Fruit fly (Drosophila melanogaster) whole organism, embryonic: ENCODE results near the gene CG15152.

Experiments used
- Abd-B ChIP-seq: fragments of 200-800 bp; sonication (Bioruptor generic); optimal IDR thresholded peaks from 2 replicates; lab custom pipeline; 2018; ENCODE audit warnings: missing biosample characterization, mild to moderate bottlenecking, missing genetic modification characterization, moderate library complexity
- Adf1 ChIP-seq: fragments of 200-800 bp; sonication (Bioruptor generic); IDR thresholded peaks from 2 replicates; pipeline ENCODE4 v1.3.6; 2022; ENCODE audit warnings: missing biosample characterization, missing genetic modification characterization
- Asciz ChIP-seq: fragments of 200-800 bp; sonication (Bioruptor generic); optimal IDR thresholded peaks from 2 replicates; lab custom pipeline; 2017; ENCODE audit warnings: missing biosample characterization, mild to moderate bottlenecking, missing genetic modification characterization, missing genetic modification reagents
- CG10462 ChIP-seq: fragments of 200-800 bp; sonication (Bioruptor generic); optimal IDR thresholded peaks from 2 replicates; lab custom pipeline; 2016; ENCODE audit warnings: missing biosample characterization, missing genetic modification characterization
- CG10959 ChIP-seq: fragments of 200-800 bp; sonication (Bioruptor generic); IDR thresholded peaks from 2 replicates; pipeline ENCODE4 v1.3.6; 2022; ENCODE audit warnings: missing biosample characterization, missing genetic modification characterization
- CG11456 ChIP-seq: fragments of 200-800 bp; sonication (Bioruptor generic); IDR thresholded peaks from 3 replicates; pipeline ENCODE4 v1.3.6; 2022; ENCODE audit warnings: missing biosample characterization, missing genetic modification characterization
- CG11723 ChIP-seq: fragments of 200-800 bp; sonication (Bioruptor generic); optimal IDR thresholded peaks from 2 replicates; lab custom pipeline; 2017; ENCODE audit warnings: missing biosample characterization, mild to moderate bottlenecking, missing genetic modification characterization
- CG12071 ChIP-seq: fragments of 200-800 bp; sonication (Bioruptor generic); optimal IDR thresholded peaks from 3 replicates; lab custom pipeline; 2018; ENCODE audit warnings: missing biosample characterization, mild to moderate bottlenecking, missing genetic modification characterization
- CG12155 ChIP-seq: fragments of 200-800 bp; sonication (Bioruptor generic); optimal IDR thresholded peaks from 3 replicates; lab custom pipeline; 2016; ENCODE audit warnings: missing biosample characterization, missing genetic modification characterization
- CG12219 ChIP-seq: fragments of 200-800 bp; sonication (Bioruptor generic); optimal IDR thresholded peaks from 3 replicates; lab custom pipeline; 2018; ENCODE audit warnings: missing biosample characterization, mild to moderate bottlenecking, missing genetic modification characterization
- CG13624 ChIP-seq: fragments of 200-800 bp; sonication (Bioruptor generic); optimal IDR thresholded peaks from 2 replicates; lab custom pipeline; 2016; ENCODE audit warnings: missing biosample characterization, missing genetic modification characterization
- CG14965 ChIP-seq: fragments of 200-800 bp; sonication (Bioruptor generic); optimal IDR thresholded peaks from 2 replicates; lab custom pipeline; 2016; ENCODE audit warnings: missing biosample characterization, missing genetic modification characterization, borderline replicate concordance
- CG15479 ChIP-seq: fragments of 200-800 bp; sonication (Bioruptor generic); optimal IDR thresholded peaks from 3 replicates; lab custom pipeline; 2019; ENCODE audit warnings: missing biosample characterization, mild to moderate bottlenecking, missing genetic modification characterization, moderate library complexity
- CG17802 ChIP-seq: fragments of 200-800 bp; sonication (Bioruptor generic); optimal IDR thresholded peaks from 2 replicates; lab custom pipeline; 2018; ENCODE audit warnings: missing biosample characterization, mild to moderate bottlenecking, missing genetic modification characterization, moderate library complexity
- CG17912 ChIP-seq: fragments of 200-800 bp; sonication (Bioruptor generic); optimal IDR thresholded peaks from 2 replicates; lab custom pipeline; 2018; ENCODE audit warnings: missing biosample characterization, mild to moderate bottlenecking, missing genetic modification characterization
- CG18764 ChIP-seq: fragments of 200-800 bp; sonication (Bioruptor generic); optimal IDR thresholded peaks from 3 replicates; lab custom pipeline; 2016; ENCODE audit warnings: missing biosample characterization, missing genetic modification characterization
- CG30020 ChIP-seq: fragments of 200-800 bp; optimal IDR thresholded peaks from 2 replicates; lab custom pipeline; 2019; ENCODE audit warnings: missing biosample characterization, mild to moderate bottlenecking, missing genetic modification characterization, moderate library complexity
- CG31365 ChIP-seq: fragments of 200-800 bp; sonication (Bioruptor generic); optimal IDR thresholded peaks from 2 replicates; lab custom pipeline; 2018; ENCODE audit warnings: missing biosample characterization, mild to moderate bottlenecking, missing genetic modification characterization
- CG31388 ChIP-seq: fragments of 200-800 bp; sonication (Bioruptor generic); optimal IDR thresholded peaks from 2 replicates; lab custom pipeline; 2016; ENCODE audit warnings: missing biosample characterization, missing genetic modification characterization
- CG3281 ChIP-seq: fragments of 200-800 bp; sonication (Bioruptor generic); optimal IDR thresholded peaks from 3 replicates; lab custom pipeline; 2017; ENCODE audit warnings: missing biosample characterization, mild to moderate bottlenecking, missing genetic modification characterization
- CG4328 ChIP-seq: fragments of 200-800 bp; sonication (Bioruptor generic); optimal IDR thresholded peaks from 3 replicates; lab custom pipeline; 2017; ENCODE audit warnings: missing biosample characterization, missing genetic modification reagents, missing genetic modification characterization
- CG4730 ChIP-seq: fragments of 200-800 bp; sonication (Bioruptor generic); IDR thresholded peaks from 2 replicates; pipeline ENCODE4 v1.3.6; 2022; ENCODE audit warnings: missing biosample characterization, missing genetic modification characterization
- CG5953 ChIP-seq: fragments of 200-800 bp; sonication (Bioruptor generic); IDR thresholded peaks from 2 replicates; pipeline ENCODE4 v1.3.6; 2022; ENCODE audit warnings: missing biosample characterization, missing genetic modification characterization
- CG6765 ChIP-seq: fragments of 200-800 bp; sonication (Bioruptor generic); optimal IDR thresholded peaks from 3 replicates; lab custom pipeline; 2017; ENCODE audit warnings: missing biosample characterization, mild to moderate bottlenecking, missing genetic modification characterization
- CG6813 ChIP-seq: fragments of 200-800 bp; sonication (Bioruptor generic); optimal IDR thresholded peaks from 2 replicates; lab custom pipeline; 2017; ENCODE audit warnings: missing biosample characterization, missing genetic modification characterization, mild to moderate bottlenecking, moderate library complexity, missing genetic modification reagents
- CG7372 ChIP-seq: fragments of 200-800 bp; sonication (Bioruptor generic); IDR thresholded peaks from 2 replicates; pipeline ENCODE4 v1.3.6; 2022; ENCODE audit warnings: missing biosample characterization, missing genetic modification characterization
- CG7556 ChIP-seq: fragments of 200-800 bp; sonication (Bioruptor generic); optimal IDR thresholded peaks from 2 replicates; lab custom pipeline; 2017; ENCODE audit warnings: missing biosample characterization, mild to moderate bottlenecking, missing genetic modification characterization
- CG8765 ChIP-seq: fragments of 200-800 bp; sonication (Bioruptor generic); IDR thresholded peaks from 2 replicates; pipeline ENCODE4 v1.3.6; 2022; ENCODE audit warnings: missing biosample characterization, missing genetic modification characterization
- CkIIα-i1 ChIP-seq: fragments of 200-800 bp; sonication (Bioruptor generic); IDR thresholded peaks from 2 replicates; pipeline ENCODE4 v1.3.6; 2022; ENCODE audit warnings: missing biosample characterization, missing genetic modification characterization
- Deaf1 ChIP-seq: fragments of 200-800 bp; optimal IDR thresholded peaks from 3 replicates; lab custom pipeline; 2019; ENCODE audit warnings: missing biosample characterization, mild to moderate bottlenecking, missing genetic modification characterization, moderate library complexity
- Dp ChIP-seq: fragments of 200-800 bp; sonication (Bioruptor generic); optimal IDR thresholded peaks from 2 replicates; lab custom pipeline; 2018; ENCODE audit warnings: missing biosample characterization, mild to moderate bottlenecking, missing genetic modification characterization, moderate library complexity
- Gsc ChIP-seq: fragments of 200-800 bp; sonication (Bioruptor generic); IDR thresholded peaks from 2 replicates; pipeline ENCODE4 v1.3.6; 2022; ENCODE audit warnings: missing biosample characterization, missing genetic modification characterization
- HLH54F ChIP-seq: fragments of 200-800 bp; sonication (Bioruptor generic); optimal IDR thresholded peaks from 3 replicates; lab custom pipeline; 2016; ENCODE audit warnings: missing biosample characterization, missing genetic modification characterization
- HmgD ChIP-seq: fragments of 200-800 bp; sonication (Bioruptor generic); optimal IDR thresholded peaks from 3 replicates; lab custom pipeline; 2016; ENCODE audit warnings: missing biosample characterization, missing genetic modification characterization
- Lpt ChIP-seq: fragments of >200 bp; optimal IDR thresholded peaks from 2 replicates; lab custom pipeline; 2018; ENCODE audit warnings: missing biosample characterization, missing genetic modification characterization
- MBD-R2 ChIP-seq: fragments of 200-800 bp; sonication (Bioruptor generic); IDR thresholded peaks from 2 replicates; pipeline ENCODE4 v1.3.6; 2022; ENCODE audit warnings: missing biosample characterization, missing genetic modification characterization
- Trl ChIP-seq, 3 experiments: fragments of >200 bp in 2 of 3; fragments of 200-800 bp in 1 of 3; sonication (Bioruptor generic) in 1 of 3; optimal IDR thresholded peaks; 2 replicates in 1 of 3; 3 replicates in 2 of 3; lab custom pipeline; 2016 to 2017; ENCODE audit warnings: missing biosample characterization in 1 of 3, missing genetic modification characterization in 1 of 3
- Xrp1 ChIP-seq: fragments of 200-800 bp; sonication (Bioruptor generic); IDR thresholded peaks from 2 replicates; pipeline ENCODE4 v1.3.6; 2022; ENCODE audit warnings: missing biosample characterization, missing genetic modification characterization
- al ChIP-seq: fragments of 200-800 bp; sonication (Bioruptor generic); IDR thresholded peaks from 2 replicates; pipeline ENCODE4 v1.3.6; 2022; ENCODE audit warnings: missing biosample characterization, missing genetic modification characterization
- amos ChIP-seq: fragments of 200-800 bp; sonication (Bioruptor generic); IDR thresholded peaks from 2 replicates; pipeline ENCODE4 v1.3.6; 2022; ENCODE audit warnings: missing biosample characterization, missing genetic modification characterization; ENCODE audit not compliant: partially characterized antibody
- cato ChIP-seq: fragments of 200-800 bp; sonication (Bioruptor generic); optimal IDR thresholded peaks from 2 replicates; lab custom pipeline; 2016; ENCODE audit warnings: missing biosample characterization, missing genetic modification characterization, borderline replicate concordance
- cg ChIP-seq: fragments of 200-800 bp; sonication (Bioruptor generic); optimal IDR thresholded peaks from 3 replicates; lab custom pipeline; 2019; ENCODE audit warnings: missing biosample characterization, mild to moderate bottlenecking, missing genetic modification characterization, moderate library complexity
- danr ChIP-seq: fragments of 200-800 bp; sonication (Bioruptor generic); IDR thresholded peaks from 2 replicates; pipeline ENCODE4 v1.3.6; 2022; ENCODE audit warnings: missing biosample characterization, missing genetic modification characterization
- fd96Cb ChIP-seq: fragments of 200-800 bp; sonication (Bioruptor generic); optimal IDR thresholded peaks from 2 replicates; lab custom pipeline; 2018; ENCODE audit warnings: missing biosample characterization, mild to moderate bottlenecking, missing genetic modification characterization, moderate library complexity
- hb ChIP-seq: fragments of 200-800 bp; sonication (Bioruptor generic); IDR thresholded peaks from 3 replicates; pipeline ENCODE4 v1.3.6; 2022; ENCODE audit warnings: missing biosample characterization, missing genetic modification characterization; ENCODE audit not compliant: partially characterized antibody
- hkb ChIP-seq, 2 experiments: fragments of 200-800 bp in 1 of 2; fragments of >200 bp in 1 of 2; sonication (Bioruptor generic) in 1 of 2; IDR thresholded peaks in 1 of 2; optimal IDR thresholded peaks in 1 of 2; 2 replicates each; pipeline versions ENCODE4 v1.3.6 to Lab custom; 2017 to 2022; ENCODE audit warnings: missing biosample characterization in 1 of 2, missing genetic modification characterization in 1 of 2
- klu ChIP-seq: fragments of 200-800 bp; sonication (Bioruptor generic); IDR thresholded peaks from 2 replicates; pipeline ENCODE4 v1.3.6; 2022; ENCODE audit warnings: missing biosample characterization, missing genetic modification characterization
- ssp ChIP-seq: fragments of 200-800 bp; sonication (Bioruptor generic); IDR thresholded peaks from 2 replicates; pipeline ENCODE4 v1.3.6; 2022; ENCODE audit warnings: missing biosample characterization, missing genetic modification characterization
- vvl ChIP-seq: fragments of 200-800 bp; sonication (Bioruptor generic); IDR thresholded peaks from 2 replicates; pipeline ENCODE4 v1.3.6; 2022; ENCODE audit warnings: missing biosample characterization, missing genetic modification characterization
- wdn ChIP-seq: fragments of 200-800 bp; sonication (Bioruptor generic); IDR thresholded peaks from 2 replicates; pipeline ENCODE4 v1.3.6; 2022; ENCODE audit warnings: missing biosample characterization, missing genetic modification characterization

Gene CG15152

DNA sequence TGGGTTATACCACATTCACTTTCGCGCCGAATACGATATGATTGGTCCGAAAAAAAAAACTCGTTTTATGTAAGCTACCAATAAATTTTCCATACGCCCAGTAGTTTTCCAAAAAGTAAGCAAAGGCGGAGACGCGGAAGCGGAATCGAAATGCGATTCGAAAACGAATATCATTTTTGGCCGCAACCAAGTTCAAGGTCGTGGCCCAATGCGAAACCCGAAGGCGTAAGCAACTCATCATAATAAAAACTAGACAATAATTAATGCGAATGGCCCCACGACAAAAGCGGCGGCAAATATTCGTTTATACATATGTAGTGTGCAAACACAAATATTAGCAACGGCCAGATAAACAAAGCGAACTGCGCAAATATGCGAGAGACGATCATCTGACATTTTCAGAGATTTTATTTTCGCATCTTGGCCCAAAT, 22.1 kb downstream of the CG15152 start (continued):
- TF ChIP-seq Adf1 (GFP tag; lab: Robert Waterston, UW) (peak; percentile 38; the same call in 1 of the 2 replicates), CG10462 (GFP tag; lab: Kevin White, UChicago) (no peak), CG13624 (GFP tag; lab: Kevin White, UChicago) (peak; percentile 74), cg (GFP tag; lab: Kevin White, UChicago) (no peak), CG7556 (GFP tag; lab: Kevin White, UChicago) (no peak), Xrp1 (GFP tag; lab: Robert Waterston, UW) (peak; percentile 25; the same call in 1 of the 2 replicates), CG7372 (GFP tag; lab: Robert Waterston, UW) (no peak), cato (GFP tag; lab: Kevin White, UChicago) (no peak), HmgD (no peak), CG15479 (GFP tag; lab: Kevin White, UChicago) (no peak), ssp (GFP tag; lab: Robert Waterston, UW) (no peak), hb (GFP tag; lab: Robert Waterston, UW) (no peak), Dp (GFP tag; lab: Kevin White, UChicago) (no peak), danr (no peak), CG31388 (GFP tag; lab: Kevin White, UChicago) (no peak), CG12155 (GFP tag; lab: Kevin White, UChicago) (no peak), CG18764 (no peak), CG31365 (tag; lab: Kevin White, UChicago) (peak; percentile 9), amos (GFP tag; lab: Robert Waterston, UW) (no peak), hkb (optimal IDR thresholded peaks at IDR 0.05; lab: Kevin White, UChicago) (no peak), hkb (GFP tag; IDR thresholded peaks at IDR 0.05; lab: Robert Waterston, UW) (peak; percentile 29; the same call in 1 of the 2 replicates), CG6813 (GFP tag; lab: Kevin White, UChicago) (peak; percentile 45), CG11723 (GFP tag; lab: Kevin White, UChicago) (no peak), CG4328 (no peak), wdn (GFP tag; lab: Robert Waterston, UW) (peak; percentile 30; the same call in 1 of the 2 replicates), CG11456 (peak; percentile 46; the same call in 1 of the 3 replicates), Gsc (GFP tag; lab: Robert Waterston, UW) (no peak), CG3281 (peak; percentile 75), al (GFP tag; lab: Robert Waterston, UW) (no peak), CG30020 (tag; lab: Kevin White, UChicago) (no peak), Deaf1 (no peak), CG17912 (GFP tag; lab: Kevin White, UChicago) (no peak), MBD-R2 (no peak), Lpt (GFP tag; lab: Kevin White, UChicago) (no peak), CkIIα-i1 (GFP tag; lab: Robert Waterston, UW) (no peak), vvl (peak; percentile 35; the same call in 1 of the 2 replicates), CG14965 (GFP tag; lab: Kevin White, UChicago) (no peak), CG6765 (GFP tag; lab: Kevin White, UChicago) (peak; percentile 50), CG17802 (tag; lab: Kevin White, UChicago) (no peak), CG4730 (no peak), Asciz (no peak), fd96Cb (tag; lab: Kevin White, UChicago) (no peak), Trl (optimal IDR thresholded peaks at IDR 0.05; lab: Kevin White, UChicago) (no peak), Trl (GFP tag; optimal IDR thresholded peaks at IDR 0.05; lab: Kevin White, UChicago) (peak; percentile 68), HLH54F (GFP tag; lab: Kevin White, UChicago) (peak; percentile 31), CG5953 (no peak), CG12219 (GFP tag; lab: Kevin White, UChicago) (no peak), klu (GFP tag; lab: Robert Waterston, UW) (no peak), Abd-B (no peak), CG10959 (GFP tag; lab: Robert Waterston, UW) (no peak), CG8765 (no peak), CG12071 (GFP tag; lab: Kevin White, UChicago) (peak; percentile 64)
